Worm (Caenorhabditis elegans) whole organism, L4/young adult: ENCODE results near the gene Y67D2.5.

ENCODE experiments used
- W03F9.2 ChIP-seq: fragments of 150-350 bp; optimal IDR thresholded peaks from 2 replicates; lab custom pipeline; 2014; ENCODE audit warnings: missing biosample characterization, missing genetic modification characterization
- dao-5 ChIP-seq: sonication (generic microtip); optimal IDR thresholded peaks from 2 replicates; lab custom pipeline; 2016; ENCODE audit warnings: missing genotype, missing genetic modification characterization, moderate library complexity, missing compliant biosample characterization
- him-1 ChIP-seq: sonication (generic microtip); optimal IDR thresholded peaks from 2 replicates; lab custom pipeline; 2016; ENCODE audit warnings: missing genotype, missing genetic modification reagents, missing genetic modification characterization, missing compliant biosample characterization

Y67D2.5 gene

DNA sequence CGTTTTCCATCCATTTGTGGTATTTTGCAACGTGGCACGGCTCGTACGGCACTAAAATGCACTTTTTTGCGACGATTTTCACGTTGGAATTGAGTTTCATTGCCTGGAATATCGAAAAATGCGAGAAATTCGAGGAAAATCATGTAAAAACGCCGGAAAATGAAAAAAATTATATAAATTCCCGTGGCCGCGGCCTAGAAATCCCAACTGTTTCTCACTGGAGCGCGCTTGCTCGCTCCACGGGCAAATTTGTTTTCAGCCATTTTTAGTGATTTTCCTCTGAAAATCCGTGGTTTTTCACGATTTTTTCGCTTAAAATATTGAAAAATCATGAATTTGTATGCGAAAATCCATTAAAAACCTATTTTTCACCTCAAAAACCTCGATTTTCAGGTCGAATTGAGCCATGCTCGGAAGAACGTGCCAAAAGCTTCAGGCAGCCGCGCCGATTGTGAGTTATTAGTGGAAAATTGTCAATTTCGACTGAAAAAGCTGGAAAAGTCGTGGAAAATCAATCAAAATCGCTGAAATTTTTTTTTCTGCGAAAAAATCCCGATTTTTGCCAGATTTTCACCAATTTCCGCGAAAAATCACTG is at the start of gene Y67D2.5, which contains the start of gene cisd-3.2:
Gene Y67D2.5 (minus strand): TSS at position 145 of the 596 bp plus-strand sequence.
Gene cisd-3.2 (plus strand): TSS at position 394 of the 596 bp plus-strand sequence.
- TF ChIP-seq him-1 (tag; lab: Kevin White, UChicago) (no peak), W03F9.2 (tag; lab: Kevin White, UChicago) (peak; percentile 23)

- TF ChIP-seq him-1 (tag; lab: Kevin White, UChicago) (no peak), W03F9.2 (tag; lab: Kevin White, UChicago) (no peak), dao-5 (tag; lab: Kevin White, UChicago) (no peak)
Observed at ce11 chrIII:1584216-1584715, 44.2 kb upstream of the Y67D2.5 start.

- TF ChIP-seq him-1 (tag; lab: Kevin White, UChicago) = no peak
Observed at ce11 chrIII:1583529-1583928, 43.5 kb upstream of the Y67D2.5 start.

DNA sequence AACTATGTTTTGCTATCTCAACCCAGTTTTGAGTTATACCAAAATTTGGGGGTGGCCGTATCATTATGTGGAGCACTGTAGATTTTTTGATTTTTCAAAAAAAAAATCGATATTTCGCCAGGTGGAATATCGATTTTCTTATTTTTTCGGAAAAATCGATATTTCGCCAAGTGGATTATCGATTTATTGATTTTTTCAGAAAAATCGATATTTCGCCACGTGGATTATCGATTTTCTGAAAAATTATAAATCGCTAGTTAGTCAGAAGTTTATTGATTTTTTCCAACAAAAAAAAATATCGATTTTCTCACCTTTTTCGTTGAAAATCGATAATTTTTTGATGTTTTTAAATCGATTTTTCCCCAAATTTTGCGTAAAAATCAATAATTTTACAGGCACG is 40.1 kb upstream of the Y67D2.5 start:
- no peak for TF ChIP-seq him-1 (tag; lab: Kevin White, UChicago)
- TF ChIP-seq W03F9.2 (tag; lab: Kevin White, UChicago) = no peak
- TF ChIP-seq dao-5 (tag; lab: Kevin White, UChicago) = no peak

ce11 chrIII:1579001-1579400 is 39.0 kb upstream of the Y67D2.5 start:
- TF ChIP-seq him-1 (tag; lab: Kevin White, UChicago) (no peak), dao-5 (tag; lab: Kevin White, UChicago) (no peak), W03F9.2 (tag; lab: Kevin White, UChicago) (no peak)

ce11 chrIII:1578566-1578965 is 38.5 kb upstream of the Y67D2.5 start:
- TF ChIP-seq dao-5 (tag; lab: Kevin White, UChicago) (no peak), W03F9.2 (tag; lab: Kevin White, UChicago) (no peak), him-1 (tag; lab: Kevin White, UChicago) (no peak)

DNA sequence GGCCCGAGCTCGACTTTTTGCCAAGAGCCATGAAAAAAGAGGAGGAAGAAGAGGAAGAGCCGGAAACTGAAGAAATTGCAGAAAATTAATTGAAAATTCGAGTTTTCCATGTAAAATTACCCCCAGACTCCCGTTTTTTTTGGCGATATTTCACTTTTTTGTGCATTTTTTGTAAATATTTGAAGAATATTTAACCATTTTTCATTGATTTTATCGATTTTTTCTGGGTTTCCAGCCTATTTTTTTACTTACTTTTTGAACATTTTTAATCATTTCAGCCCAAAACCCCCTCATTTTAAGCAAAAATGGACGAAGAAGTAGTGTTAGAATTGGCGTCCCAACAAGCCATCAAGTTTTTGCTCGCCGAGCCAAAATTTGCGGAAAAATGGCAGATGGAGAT is 36.4 kb upstream of the Y67D2.5 start, which contains the start of gene Y22D7AL.7:
Gene Y22D7AL.7 (plus strand): TSS at position 301 of the 400 bp plus-strand sequence.
- TF ChIP-seq dao-5 (tag; lab: Kevin White, UChicago) (no peak), W03F9.2 (tag; lab: Kevin White, UChicago) (no peak), him-1 (tag; lab: Kevin White, UChicago) (no peak)

ce11 chrIII:1575651-1576050 is 35.6 kb upstream of the Y67D2.5 start:
- TF ChIP-seq dao-5 (tag; lab: Kevin White, UChicago) (no peak), him-1 (tag; lab: Kevin White, UChicago) (no peak), W03F9.2 (tag; lab: Kevin White, UChicago) (no peak)

DNA sequence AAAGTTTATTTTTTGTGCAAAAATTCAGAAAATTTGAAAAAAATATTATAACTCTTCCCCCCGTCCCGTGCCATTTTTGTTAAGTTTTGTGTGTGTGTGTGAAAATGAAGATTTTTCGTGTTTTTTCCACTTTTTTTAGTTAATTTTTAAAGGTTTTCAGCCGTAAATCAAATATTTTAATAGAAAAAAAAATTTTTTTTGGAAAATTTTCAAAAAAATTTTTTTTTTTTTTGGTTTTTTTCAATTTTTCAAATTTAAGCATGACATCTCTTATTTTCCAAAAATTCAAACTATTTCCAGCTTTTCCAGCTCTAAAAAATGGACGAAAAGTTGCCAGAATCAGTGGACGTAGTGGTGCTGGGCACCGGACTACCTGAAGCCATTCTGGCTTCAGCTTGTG is 30.0 kb upstream of the Y67D2.5 start, which contains the start of gene rep-1:
Gene rep-1 (plus strand): TSS at position 301 of the 400 bp plus-strand sequence.
- TF ChIP-seq him-1 (tag; lab: Kevin White, UChicago) = no peak
- TF ChIP-seq W03F9.2 (tag; lab: Kevin White, UChicago) = no peak
- no peak for TF ChIP-seq dao-5 (tag; lab: Kevin White, UChicago)

DNA sequence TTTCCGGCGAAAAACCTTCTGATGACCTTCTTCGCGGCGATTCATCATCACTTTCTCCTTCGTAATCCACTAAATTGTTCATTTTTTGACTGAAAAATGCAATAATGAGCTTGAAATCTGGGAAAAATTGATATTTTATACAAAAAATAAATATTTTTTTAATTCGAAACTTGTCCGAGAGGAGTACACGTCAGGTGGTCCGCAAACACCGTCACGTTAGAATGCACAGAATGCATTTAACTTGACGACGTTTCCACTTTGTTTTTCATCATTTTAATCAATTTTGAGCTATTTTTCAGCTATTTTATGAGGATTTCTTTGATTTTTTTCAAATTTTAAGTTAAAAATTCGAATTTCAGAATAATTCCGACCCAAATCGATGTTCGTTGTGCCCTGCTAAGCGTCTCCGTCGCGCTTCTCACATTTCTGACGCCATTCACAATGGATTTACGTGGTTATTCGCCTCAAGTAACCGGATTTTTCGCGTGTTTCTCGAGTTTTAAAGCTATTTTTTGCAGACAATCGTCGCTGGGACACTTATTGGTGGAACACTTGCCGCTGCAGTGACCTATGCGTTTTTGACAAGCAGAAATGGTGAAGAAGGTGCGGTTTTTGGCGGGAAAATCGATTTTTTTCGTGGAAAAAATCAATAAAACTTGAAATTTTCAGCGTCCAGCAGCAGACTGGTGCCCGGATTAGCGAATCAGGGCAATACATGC is 18.6 kb upstream of the Y67D2.5 start, which contains the start of the genes eelo-1 and Y67D2.2:
Gene eelo-1 (minus strand): TSS at position 89 of the 719 bp plus-strand sequence.
Gene Y67D2.2 (plus strand): TSS at position 360 of the 719 bp plus-strand sequence.
- TF ChIP-seq him-1 (tag; lab: Kevin White, UChicago) (no peak), W03F9.2 (tag; lab: Kevin White, UChicago) (peak; percentile 62)

- no peak for TF ChIP-seq W03F9.2 (tag; lab: Kevin White, UChicago)
- TF ChIP-seq him-1 (tag; lab: Kevin White, UChicago) = no peak
- no peak for TF ChIP-seq dao-5 (tag; lab: Kevin White, UChicago)
Observed at ce11 chrIII:1554347-1554746, 14.3 kb upstream of the Y67D2.5 start, which contains the start of gene ddx-35. TSS of gene ddx-35 (minus strand) at chrIII:1554447.

DNA sequence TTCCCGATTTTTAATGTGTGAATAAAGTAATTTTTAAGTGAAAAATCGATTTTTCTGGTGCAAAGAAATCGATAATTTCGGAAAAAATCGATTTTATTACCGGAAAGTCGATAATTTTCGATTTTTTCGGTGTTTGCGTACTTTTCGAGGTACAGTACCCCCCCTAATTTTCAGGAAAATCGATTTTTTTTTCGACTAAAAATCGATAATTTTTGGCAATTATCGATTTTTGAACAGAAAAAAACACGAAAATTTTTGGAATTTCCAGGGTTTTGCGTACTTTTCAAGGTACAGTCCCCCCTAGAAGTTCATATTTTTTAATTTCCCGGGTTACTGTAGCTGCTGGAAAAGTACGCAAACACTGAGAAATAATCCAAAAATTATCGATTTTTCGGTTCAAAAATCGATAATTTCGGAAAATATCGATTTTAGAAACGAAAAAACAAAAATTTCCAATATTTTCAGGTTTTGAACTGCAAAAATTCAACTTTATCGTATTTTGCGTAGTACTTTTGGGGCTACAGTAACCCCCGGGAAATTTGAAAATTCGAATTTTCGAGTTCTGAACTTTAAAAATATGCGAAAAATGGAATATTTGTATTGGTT is 3.5 kb upstream of the Y67D2.5 start:
- no peak for TF ChIP-seq him-1 (tag; lab: Kevin White, UChicago)
- no peak for TF ChIP-seq W03F9.2 (tag; lab: Kevin White, UChicago)
- no peak for TF ChIP-seq dao-5 (tag; lab: Kevin White, UChicago)

- TF ChIP-seq dao-5 (tag; lab: Kevin White, UChicago) (no peak), W03F9.2 (tag; lab: Kevin White, UChicago) (no peak), him-1 (tag; lab: Kevin White, UChicago) (no peak)
Observed at ce11 chrIII:1539366-1539765, 678 bp downstream of the Y67D2.5 start.
